Worm (Caenorhabditis elegans) whole organism, midembryonic: ENCODE measurements around the gene fkh-2.

Experiments
- T22C8.4 ChIP-seq: fragments of 200-800 bp; sonication (Bioruptor generic); IDR thresholded peaks from 2 replicates; pipeline ENCODE4 v1.3.6; 2022; ENCODE audit warnings: missing genetic modification characterization, missing compliant biosample characterization
- cog-1 ChIP-seq: sonication (generic microtip); optimal IDR thresholded peaks from 2 replicates; lab custom pipeline; 2016; ENCODE audit warnings: missing genetic modification characterization, missing compliant biosample characterization
- flt-1 ChIP-seq: fragments of 200-800 bp; sonication (Bioruptor generic); IDR thresholded peaks from 2 replicates; pipeline ENCODE4 v1.3.6; 2022; ENCODE audit warnings: missing genetic modification characterization, missing compliant biosample characterization
- klf-2 ChIP-seq: fragments of 200-800 bp; sonication (Bioruptor generic); conservative IDR thresholded peaks from 2 replicates; pipeline ENCODE4 v1.3.6; 2022; ENCODE audit warnings: missing genetic modification reagents, missing genetic modification characterization, missing compliant biosample characterization
- med-1 ChIP-seq: sonication (generic microtip); optimal IDR thresholded peaks from 2 replicates; lab custom pipeline; 2017; ENCODE audit warnings: missing genetic modification characterization, mild to moderate bottlenecking, missing compliant biosample characterization, antibody characterized with exemption, missing genetic modification reagents; ENCODE audit not compliant: insufficient read depth
- ref-1 ChIP-seq: fragments of 200-800 bp; sonication (Bioruptor generic); conservative IDR thresholded peaks from 2 replicates; pipeline ENCODE4 v1.3.6; 2022; ENCODE audit warnings: missing genetic modification reagents, missing genetic modification characterization, missing compliant biosample characterization
- tab-1 ChIP-seq: fragments of 200-800 bp; sonication (Bioruptor generic); IDR thresholded peaks from 2 replicates; pipeline ENCODE4 v1.3.6; 2022; ENCODE audit warnings: missing genetic modification characterization, missing compliant biosample characterization
- ztf-23 ChIP-seq: fragments of 200-800 bp; sonication (Bioruptor generic); IDR thresholded peaks from 2 replicates; pipeline ENCODE4 v1.3.6; 2022; ENCODE audit warnings: missing genetic modification reagents, missing genetic modification characterization, missing compliant biosample characterization
- ztf-29 ChIP-seq: fragments of 200-800 bp; sonication (Bioruptor generic); IDR thresholded peaks from 2 replicates; pipeline ENCODE4 v1.3.6; 2022; ENCODE audit warnings: missing genetic modification reagents, missing genetic modification characterization, missing compliant biosample characterization

fkh-2 gene

ce11 chrX:3706319-3706718 is 35.8 kb downstream of the fkh-2 start:
- no peak for TF ChIP-seq ztf-29 (GFP tag; lab: Robert Waterston, UW)
- TF ChIP-seq ref-1 (GFP tag; lab: Robert Waterston, UW): no peak
- no peak for TF ChIP-seq tab-1 (GFP tag; lab: Robert Waterston, UW)
- TF ChIP-seq cog-1 (tag; lab: Kevin White, UChicago): no peak
- no peak for TF ChIP-seq T22C8.4
- no peak for TF ChIP-seq flt-1 (GFP tag; lab: Robert Waterston, UW)
- no peak for TF ChIP-seq ztf-23
- TF ChIP-seq klf-2 (GFP tag; lab: Robert Waterston, UW): no peak
- TF ChIP-seq med-1 (GFP tag; lab: Kevin White, UChicago): no peak

ce11 chrX:3705319-3705718 is 36.8 kb downstream of the fkh-2 start:
- no peak for TF ChIP-seq ztf-29 (GFP tag; lab: Robert Waterston, UW)

- no peak for TF ChIP-seq med-1 (GFP tag; lab: Kevin White, UChicago)
- TF ChIP-seq T22C8.4: no peak
- no peak for TF ChIP-seq ref-1 (GFP tag; lab: Robert Waterston, UW)
- TF ChIP-seq flt-1 (GFP tag; lab: Robert Waterston, UW): no peak
- TF ChIP-seq cog-1 (tag; lab: Kevin White, UChicago): no peak
- TF ChIP-seq ztf-29 (GFP tag; lab: Robert Waterston, UW): no peak
- no peak for TF ChIP-seq ztf-23
- TF ChIP-seq tab-1 (GFP tag; lab: Robert Waterston, UW): no peak
- TF ChIP-seq klf-2 (GFP tag; lab: Robert Waterston, UW): no peak
These were observed 40.3 kb downstream of the fkh-2 start for ce11 chrX:3701861-3702260.

ce11 chrX:3697623-3698022 is 44.5 kb downstream of the fkh-2 start:
- TF ChIP-seq T22C8.4 (peak; percentile 89), flt-1 (GFP tag; lab: Robert Waterston, UW) (peak; percentile 96), ztf-29 (GFP tag; lab: Robert Waterston, UW) (peak; percentile 88), tab-1 (GFP tag; lab: Robert Waterston, UW) (peak; percentile 94), cog-1 (tag; lab: Kevin White, UChicago) (peak; percentile 90), klf-2 (GFP tag; lab: Robert Waterston, UW) (peak; percentile 92), ref-1 (GFP tag; lab: Robert Waterston, UW) (peak; percentile 87), med-1 (GFP tag; lab: Kevin White, UChicago) (peak; percentile 62), ztf-23 (peak; percentile 91)

- no peak for TF ChIP-seq tab-1 (GFP tag; lab: Robert Waterston, UW)
- no peak for TF ChIP-seq cog-1 (tag; lab: Kevin White, UChicago)
- TF ChIP-seq flt-1 (GFP tag; lab: Robert Waterston, UW): no peak
- TF ChIP-seq T22C8.4: no peak
- no peak for TF ChIP-seq ztf-23
- no peak for TF ChIP-seq ztf-29 (GFP tag; lab: Robert Waterston, UW)
- TF ChIP-seq klf-2 (GFP tag; lab: Robert Waterston, UW): no peak
- TF ChIP-seq med-1 (GFP tag; lab: Kevin White, UChicago): no peak
These were observed 45.5 kb downstream of the fkh-2 start, which contains the start of gene C01C4.3 for ce11 chrX:3696603-3697002. Gene C01C4.3, plus strand, starts transcription at chrX:3696903.

ce11 chrX:3695826-3696225 is 46.3 kb downstream of the fkh-2 start:
- TF ChIP-seq flt-1 (GFP tag; lab: Robert Waterston, UW): no peak
- no peak for TF ChIP-seq med-1 (GFP tag; lab: Kevin White, UChicago)
- no peak for TF ChIP-seq klf-2 (GFP tag; lab: Robert Waterston, UW)
- TF ChIP-seq cog-1 (tag; lab: Kevin White, UChicago): no peak
- no peak for TF ChIP-seq ref-1 (GFP tag; lab: Robert Waterston, UW)
- TF ChIP-seq ztf-23: no peak
- no peak for TF ChIP-seq T22C8.4
- TF ChIP-seq ztf-29 (GFP tag; lab: Robert Waterston, UW): no peak
- no peak for TF ChIP-seq tab-1 (GFP tag; lab: Robert Waterston, UW)

- peak; percentile 70; the same call in 1 of the 2 replicates for TF ChIP-seq flt-1 (GFP tag; lab: Robert Waterston, UW)
- TF ChIP-seq cog-1 (tag; lab: Kevin White, UChicago): no peak
- no peak for TF ChIP-seq ztf-29 (GFP tag; lab: Robert Waterston, UW)
- 0 out of 2 replicates have a peak, but pooled peaks have one; percentile 31 for TF ChIP-seq tab-1 (GFP tag; lab: Robert Waterston, UW)
- TF ChIP-seq klf-2 (GFP tag; lab: Robert Waterston, UW): no peak
- TF ChIP-seq ztf-23: 0 out of 2 replicates have a peak, but pooled peaks have one; percentile 13
These were observed 48.0 kb downstream of the fkh-2 start for ce11 chrX:3694172-3694571.

- no peak for TF ChIP-seq ztf-23
- no peak for TF ChIP-seq med-1 (GFP tag; lab: Kevin White, UChicago)
- TF ChIP-seq klf-2 (GFP tag; lab: Robert Waterston, UW): no peak
- no peak for TF ChIP-seq flt-1 (GFP tag; lab: Robert Waterston, UW)
- TF ChIP-seq tab-1 (GFP tag; lab: Robert Waterston, UW): no peak
- no peak for TF ChIP-seq ref-1 (GFP tag; lab: Robert Waterston, UW)
- no peak for TF ChIP-seq T22C8.4
- no peak for TF ChIP-seq ztf-29 (GFP tag; lab: Robert Waterston, UW)
- TF ChIP-seq cog-1 (tag; lab: Kevin White, UChicago): no peak
These were observed 49.0 kb downstream of the fkh-2 start, which contains the start of gene C02F12.8 for ce11 chrX:3693138-3693537. Gene C02F12.8, minus strand, starts transcription at chrX:3693238.
